Fruit fly (Drosophila melanogaster): ENCODE results near the gene Ufl1.

DNA sequence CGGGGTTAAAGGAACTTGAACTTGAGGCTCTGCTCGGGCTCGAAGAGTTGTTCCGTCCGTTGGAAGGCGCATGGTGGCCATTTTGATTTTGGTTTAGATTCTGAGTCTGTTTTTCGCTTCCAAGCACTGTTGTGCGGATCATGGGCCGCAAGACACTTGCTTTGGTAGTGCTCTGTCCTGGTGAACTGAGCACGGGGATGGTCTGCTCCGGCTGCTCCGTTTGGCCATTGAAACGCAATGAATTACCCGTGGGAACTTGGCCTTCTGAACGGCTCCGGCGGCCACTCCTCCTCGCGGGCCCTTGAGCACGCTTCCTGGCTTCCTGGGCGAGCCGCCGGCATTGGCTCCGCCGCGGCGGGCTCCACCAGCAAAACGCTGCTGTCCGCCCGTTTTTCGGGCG is 5.5 kb upstream of the Ufl1 start:
- TF ChIP-seq dl (GFP tag; optimal IDR thresholded peaks at IDR 0.05; ENCODE audit: insufficient read depth in 1 of 2, partially characterized antibody in 2 of 2): no peak
- TF ChIP-seq ey (GFP tag; optimal IDR thresholded peaks at IDR 0.05): no peak
- no peak for TF ChIP-seq pan (optimal IDR thresholded peaks at IDR 0.05)
- no peak for TF ChIP-seq Sp1 (GFP tag; optimal IDR thresholded peaks at IDR 0.05)
- no peak for TF ChIP-seq usp (GFP tag; optimal IDR thresholded peaks at IDR 0.05)
- TF ChIP-seq lola (GFP tag; optimal IDR thresholded peaks at IDR 0.05): no peak

Measured in whole organism, wandering third instar larva.